Worm (Caenorhabditis elegans) whole organism, L4/young adult: ENCODE measurements around the gene F25E2.2.

Experiments used
- W03F9.2 ChIP-seq: fragments of 150-350 bp; optimal IDR thresholded peaks from 2 replicates; lab custom pipeline; 2014; ENCODE audit warnings: missing biosample characterization, missing genetic modification characterization
- dao-5 ChIP-seq: sonication (generic microtip); optimal IDR thresholded peaks from 2 replicates; lab custom pipeline; 2016; ENCODE audit warnings: missing genotype, missing genetic modification characterization, moderate library complexity, missing compliant biosample characterization
- him-1 ChIP-seq: sonication (generic microtip); optimal IDR thresholded peaks from 2 replicates; lab custom pipeline; 2016; ENCODE audit warnings: missing genotype, missing genetic modification reagents, missing genetic modification characterization, missing compliant biosample characterization

DNA sequence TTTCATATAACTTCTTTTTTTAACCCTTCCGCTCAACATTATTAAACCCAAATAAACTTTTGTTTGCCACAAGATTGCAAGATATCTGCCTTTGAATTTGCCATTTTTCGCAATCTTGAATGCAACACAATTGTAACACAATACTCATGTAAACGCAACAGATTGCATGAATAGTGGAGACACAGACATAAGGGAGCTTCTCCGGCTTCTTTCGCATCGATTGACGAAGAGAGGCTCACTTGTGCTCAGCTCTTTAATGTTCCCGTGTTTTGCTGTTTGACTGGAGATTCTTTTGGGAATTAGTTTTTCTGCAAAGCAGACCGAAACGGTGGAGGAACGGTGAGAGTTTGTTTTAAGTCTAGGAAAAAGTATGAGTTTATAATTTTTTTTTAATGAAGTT lies 48.8 kb upstream of the F25E2.2 start, which contains the start of gene F56F10.2:
- no peak for TF ChIP-seq W03F9.2 (tag; lab: Kevin White, UChicago)
- no peak for TF ChIP-seq him-1 (tag; lab: Kevin White, UChicago)
- no peak for TF ChIP-seq dao-5 (tag; lab: Kevin White, UChicago)
